Worm (Caenorhabditis elegans) whole organism, young adult: ENCODE measurements around the gene C51E3.6.

Experiments used
- egl-18 ChIP-seq: fragments of 200-800 bp; sonication (Bioruptor generic); IDR thresholded peaks from 2 replicates; pipeline ENCODE4 v1.3.6; 2022; ENCODE audit warnings: missing genetic modification reagents, missing genetic modification characterization, missing compliant biosample characterization
- lin-54 ChIP-seq: fragments of 200-800 bp; sonication (Bioruptor generic); optimal IDR thresholded peaks from 2 replicates; lab custom pipeline; 2018; ENCODE audit warnings: mild to moderate bottlenecking, missing genetic modification characterization, missing compliant biosample characterization
- pha-4 ChIP-seq: fragments of 150-350 bp; sonication (generic microtip); optimal IDR thresholded peaks from 2 replicates; lab custom pipeline; 2014; ENCODE audit warnings: missing biosample characterization, missing genetic modification reagents, missing genetic modification characterization
- snpc-1.3 ChIP-seq: sonication (generic microtip); optimal IDR thresholded peaks from 2 replicates; lab custom pipeline; 2017; ENCODE audit warnings: missing genetic modification characterization, mild to moderate bottlenecking, missing compliant biosample characterization, antibody characterized with exemption, moderate library complexity, missing genotype, missing genetic modification reagents; ENCODE audit not compliant: insufficient read depth
- unc-62 ChIP-seq: fragments of 150-350 bp; optimal IDR thresholded peaks from 2 replicates; lab custom pipeline; 2014; ENCODE audit warnings: missing biosample characterization, missing genetic modification reagents, missing genetic modification characterization
- zfh-2 ChIP-seq: fragments of 200-800 bp; sonication (Bioruptor generic); conservative IDR thresholded peaks from 2 replicates; pipeline ENCODE4 v1.3.6; 2022; ENCODE audit warnings: missing genetic modification reagents, missing genetic modification characterization, missing compliant biosample characterization

ce11 chrV:10168870-10169269 lies 2.6 kb upstream of the C51E3.6 start:
- no peak for TF ChIP-seq pha-4 (tag; lab: Kevin White, UChicago)
- no peak for TF ChIP-seq zfh-2 (GFP tag; lab: Robert Waterston, UW)
- no peak for TF ChIP-seq egl-18 (GFP tag; lab: Robert Waterston, UW)
- TF ChIP-seq unc-62 (GFP tag; lab: Kevin White, UChicago): no peak
- TF ChIP-seq lin-54 (GFP tag; lab: Kevin White, UChicago): no peak
- TF ChIP-seq snpc-1.3: no peak
